Fruit fly (Drosophila melanogaster) whole organism, wandering third instar larva: Measurements from ENCODE around the gene Cp7Fc.

Experiments used
- Abd-B ChIP-seq: fragments of >200 bp; optimal IDR thresholded peaks from 2 replicates; lab custom pipeline; 2017; ENCODE audit warnings: missing biosample characterization, missing genetic modification characterization
- Dfd ChIP-seq: fragments of >200 bp; optimal IDR thresholded peaks from 2 replicates; lab custom pipeline; 2017; ENCODE audit warnings: missing biosample characterization, missing genetic modification characterization
- Hnf4 ChIP-seq: fragments of 200-800 bp; sonication (Bioruptor generic); optimal IDR thresholded peaks from 2 replicates; lab custom pipeline; 2016; ENCODE audit warnings: missing biosample characterization, mild to moderate bottlenecking, missing genetic modification characterization
- Hr78 ChIP-seq: fragments of >200 bp; optimal IDR thresholded peaks from 2 replicates; lab custom pipeline; 2017; ENCODE audit warnings: missing biosample characterization, missing genetic modification characterization
- brk ChIP-seq: fragments of 200-800 bp; sonication (Bioruptor generic); optimal IDR thresholded peaks from 2 replicates; lab custom pipeline; 2016; ENCODE audit warnings: missing biosample characterization, mild to moderate bottlenecking, missing genetic modification characterization
- dmrt93B ChIP-seq: fragments of 200-800 bp; sonication (Bioruptor generic); optimal IDR thresholded peaks from 2 replicates; lab custom pipeline; 2018; ENCODE audit warnings: missing biosample characterization, mild to moderate bottlenecking, missing genetic modification characterization
- dsf ChIP-seq: sonication (Bioruptor generic); optimal IDR thresholded peaks from 2 replicates; lab custom pipeline; 2016; ENCODE audit warnings: missing biosample characterization, missing genetic modification characterization, borderline replicate concordance
- h ChIP-seq: fragments of 200-800 bp; sonication (Bioruptor generic); optimal IDR thresholded peaks from 3 replicates; lab custom pipeline; 2016; ENCODE audit warnings: missing biosample characterization, mild to moderate bottlenecking, missing genetic modification characterization
- pan ChIP-seq: fragments of >200 bp; optimal IDR thresholded peaks from 2 replicates; lab custom pipeline; 2017
- psq ChIP-seq: fragments of 200-800 bp; sonication (Bioruptor generic); optimal IDR thresholded peaks from 3 replicates; lab custom pipeline; 2017; ENCODE audit warnings: missing biosample characterization, mild to moderate bottlenecking, missing genetic modification characterization, moderate library complexity
- rgr ChIP-seq: fragments of 200-800 bp; sonication (Bioruptor generic); optimal IDR thresholded peaks from 3 replicates; lab custom pipeline; 2016; ENCODE audit warnings: missing biosample characterization, mild to moderate bottlenecking, missing genetic modification characterization
- sv ChIP-seq: fragments of 200-800 bp; sonication (Bioruptor generic); optimal IDR thresholded peaks from 3 replicates; lab custom pipeline; 2016; ENCODE audit warnings: missing biosample characterization, missing genetic modification characterization

dm6 chrX:8497604-8498232, 20.8 kb downstream of the Cp7Fc start:
- TF ChIP-seq dsf (no peak), brk (GFP tag; lab: Kevin White, UChicago) (no peak), rgr (peak; percentile 20), psq (GFP tag; lab: Kevin White, UChicago) (no peak), Hr78 (GFP tag; lab: Kevin White, UChicago) (no peak), Hnf4 (GFP tag; lab: Kevin White, UChicago) (no peak), Dfd (GFP tag; lab: Kevin White, UChicago) (no peak), dmrt93B (GFP tag; lab: Kevin White, UChicago) (no peak), h (peak; percentile 71), pan (lab: Kevin White, UChicago) (no peak), Abd-B (GFP tag; lab: Kevin White, UChicago) (no peak), sv (GFP tag; lab: Kevin White, UChicago) (no peak)
